Worm (Caenorhabditis elegans) whole organism, late embryonic: Measurements from ENCODE around the gene C23G10.5.
A peak's percentile ranks its signal among the peaks of the same experiment; 100 is the strongest.

Source experiments
- C08G9.2 ChIP-seq: sonication (generic microtip); optimal IDR thresholded peaks from 2 replicates; lab custom pipeline; 2016; ENCODE audit warnings: mild to moderate bottlenecking, missing genetic modification characterization, moderate library complexity, missing compliant biosample characterization
- K02D7.2 ChIP-seq: sonication (generic microtip); optimal IDR thresholded peaks from 2 replicates; lab custom pipeline; 2017; ENCODE audit warnings: mild to moderate bottlenecking, missing genetic modification characterization, missing compliant biosample characterization
- Y22D7AL.16 ChIP-seq: sonication (generic microtip); optimal IDR thresholded peaks from 2 replicates; lab custom pipeline; 2016; ENCODE audit warnings: missing genetic modification characterization, missing compliant biosample characterization
- ahr-1 ChIP-seq: sonication (generic microtip); optimal IDR thresholded peaks from 2 replicates; lab custom pipeline; 2016; ENCODE audit warnings: missing genetic modification characterization, missing compliant biosample characterization
- ama-1 ChIP-seq: fragments of 150-350 bp; optimal IDR thresholded peaks from 2 replicates; lab custom pipeline; 2014
- ceh-18 ChIP-seq: sonication (generic microtip); optimal IDR thresholded peaks from 2 replicates; lab custom pipeline; 2016; ENCODE audit warnings: missing genetic modification characterization, missing compliant biosample characterization
- ceh-22 ChIP-seq: sonication (generic microtip); optimal IDR thresholded peaks from 2 replicates; lab custom pipeline; 2017; ENCODE audit warnings: missing biosample characterization, missing genetic modification characterization
- ceh-30 ChIP-seq: fragments of 150-350 bp; optimal IDR thresholded peaks from 2 replicates; lab custom pipeline; 2014; ENCODE audit warnings: missing biosample characterization, missing genetic modification characterization
- ceh-31 ChIP-seq: sonication (generic microtip); optimal IDR thresholded peaks from 2 replicates; lab custom pipeline; 2016; ENCODE audit warnings: missing genetic modification characterization, missing compliant biosample characterization
- ceh-34 ChIP-seq: sonication (generic microtip); optimal IDR thresholded peaks from 2 replicates; lab custom pipeline; 2016; ENCODE audit warnings: mild to moderate bottlenecking, missing genetic modification characterization, missing compliant biosample characterization
- ceh-48 ChIP-seq: sonication (generic microtip); optimal IDR thresholded peaks from 2 replicates; lab custom pipeline; 2016; ENCODE audit warnings: missing genetic modification characterization, inconsistent platforms, missing compliant biosample characterization
- ceh-6 ChIP-seq: fragments of 200-800 bp; sonication (Bioruptor generic); optimal IDR thresholded peaks from 2 replicates; lab custom pipeline; 2018; ENCODE audit warnings: mild to moderate bottlenecking, missing genetic modification characterization, missing compliant biosample characterization
- ceh-9 ChIP-seq: sonication (generic microtip); optimal IDR thresholded peaks from 2 replicates; lab custom pipeline; 2016; ENCODE audit warnings: mild to moderate bottlenecking, missing genetic modification characterization, inconsistent platforms, missing compliant biosample characterization
- dmd-4 ChIP-seq: sonication (generic microtip); optimal IDR thresholded peaks from 2 replicates; lab custom pipeline; 2016; ENCODE audit warnings: borderline replicate concordance, missing genetic modification characterization, missing compliant biosample characterization
- elt-2 ChIP-seq: sonication (generic microtip); optimal IDR thresholded peaks from 2 replicates; lab custom pipeline; 2016; ENCODE audit warnings: missing genetic modification reagents, missing genetic modification characterization, missing compliant biosample characterization
- elt-4 ChIP-seq: sonication (generic microtip); optimal IDR thresholded peaks from 2 replicates; lab custom pipeline; 2016; ENCODE audit warnings: missing genetic modification characterization, missing compliant biosample characterization
- ets-4 ChIP-seq: sonication (generic microtip); optimal IDR thresholded peaks from 2 replicates; lab custom pipeline; 2016; ENCODE audit warnings: missing genetic modification characterization, missing compliant biosample characterization
- gmeb-2 ChIP-seq: sonication (generic microtip); optimal IDR thresholded peaks from 2 replicates; lab custom pipeline; 2016; ENCODE audit warnings: missing genetic modification characterization, inconsistent platforms, missing compliant biosample characterization
- hlh-30 ChIP-seq: sonication (generic microtip); optimal IDR thresholded peaks from 2 replicates; lab custom pipeline; 2017; ENCODE audit warnings: antibody characterized with exemption, missing genetic modification characterization, missing compliant biosample characterization; ENCODE audit not compliant: insufficient read depth
- lim-6 ChIP-seq: sonication (generic microtip); optimal IDR thresholded peaks from 2 replicates; lab custom pipeline; 2016; ENCODE audit warnings: missing genetic modification characterization, missing compliant biosample characterization
- nfya-1 ChIP-seq: sonication (generic microtip); optimal IDR thresholded peaks from 2 replicates; lab custom pipeline; 2017; ENCODE audit warnings: missing genetic modification characterization, mild to moderate bottlenecking, missing compliant biosample characterization, antibody characterized with exemption, moderate library complexity
- nhr-11 ChIP-seq: fragments of 150-350 bp; optimal IDR thresholded peaks from 2 replicates; lab custom pipeline; 2014; ENCODE audit warnings: missing biosample characterization, missing genetic modification characterization
- nhr-232 ChIP-seq: sonication (generic microtip); optimal IDR thresholded peaks from 2 replicates; lab custom pipeline; 2016; ENCODE audit warnings: missing genetic modification characterization, missing compliant biosample characterization
- ref-2 ChIP-seq: sonication (generic microtip); optimal IDR thresholded peaks from 2 replicates; lab custom pipeline; 2016; ENCODE audit warnings: missing genetic modification characterization, missing compliant biosample characterization
- rnt-1 ChIP-seq: sonication (generic microtip); optimal IDR thresholded peaks from 2 replicates; lab custom pipeline; 2016; ENCODE audit warnings: missing genetic modification characterization, missing compliant biosample characterization
- sdc-2 ChIP-seq: sonication (generic microtip); optimal IDR thresholded peaks from 2 replicates; lab custom pipeline; 2016; ENCODE audit warnings: missing genotype, missing genetic modification characterization, missing compliant biosample characterization
- sox-2 ChIP-seq: fragments of 200-800 bp; sonication (Bioruptor generic); IDR thresholded peaks from 2 replicates; pipeline ENCODE4 v1.3.6; 2022; ENCODE audit warnings: missing genetic modification reagents, missing genetic modification characterization, missing compliant biosample characterization
- tbx-2 ChIP-seq: sonication (generic microtip); optimal IDR thresholded peaks from 2 replicates; lab custom pipeline; 2016; ENCODE audit warnings: missing genetic modification characterization, missing compliant biosample characterization
- tbx-7 ChIP-seq: sonication (generic microtip); optimal IDR thresholded peaks from 2 replicates; lab custom pipeline; 2016; ENCODE audit warnings: missing genotype, missing genetic modification characterization, missing compliant biosample characterization
- ttx-3 ChIP-seq: sonication (generic microtip); optimal IDR thresholded peaks from 2 replicates; lab custom pipeline; 2016; ENCODE audit warnings: missing genetic modification reagents, missing genetic modification characterization, missing compliant biosample characterization
- unc-42 ChIP-seq: sonication (generic microtip); optimal IDR thresholded peaks from 2 replicates; lab custom pipeline; 2016; ENCODE audit warnings: missing genotype, missing genetic modification characterization, missing compliant biosample characterization
- unc-55 ChIP-seq: sonication (generic microtip); optimal IDR thresholded peaks from 2 replicates; lab custom pipeline; 2017; ENCODE audit warnings: missing biosample characterization, missing genetic modification reagents, missing genetic modification characterization
- unc-86 ChIP-seq: sonication (generic microtip); optimal IDR thresholded peaks from 2 replicates; lab custom pipeline; 2016; ENCODE audit warnings: missing genetic modification characterization, missing compliant biosample characterization

C23G10.5 gene

ce11 chrIII:6198378-6199234 lies 7.7 kb downstream of the C23G10.5 start, which contains the start of the genes C23G10.7 and rpn-2:
Gene C23G10.7, minus strand, starts transcription at chrIII:6198414.
Gene rpn-2, plus strand, starts transcription at chrIII:6199184.
- peak; percentile 10 for TF ChIP-seq unc-42
- TF ChIP-seq rnt-1 (tag; lab: Kevin White, UChicago): peak; percentile 40
- TF ChIP-seq nfya-1 (tag; lab: Kevin White, UChicago): peak; percentile 17
- TF ChIP-seq ceh-6 (GFP tag; lab: Kevin White, UChicago): no peak
- TF ChIP-seq dmd-4 (tag; lab: Kevin White, UChicago): no peak
- peak; percentile 23 for TF ChIP-seq ceh-48 (tag; lab: Kevin White, UChicago)

ce11 chrIII:6201325-6201724 lies 10.4 kb downstream of the C23G10.5 start:
- TF ChIP-seq unc-86 (tag; lab: Kevin White, UChicago) (no peak), lim-6 (tag; lab: Kevin White, UChicago) (no peak)

DNA sequence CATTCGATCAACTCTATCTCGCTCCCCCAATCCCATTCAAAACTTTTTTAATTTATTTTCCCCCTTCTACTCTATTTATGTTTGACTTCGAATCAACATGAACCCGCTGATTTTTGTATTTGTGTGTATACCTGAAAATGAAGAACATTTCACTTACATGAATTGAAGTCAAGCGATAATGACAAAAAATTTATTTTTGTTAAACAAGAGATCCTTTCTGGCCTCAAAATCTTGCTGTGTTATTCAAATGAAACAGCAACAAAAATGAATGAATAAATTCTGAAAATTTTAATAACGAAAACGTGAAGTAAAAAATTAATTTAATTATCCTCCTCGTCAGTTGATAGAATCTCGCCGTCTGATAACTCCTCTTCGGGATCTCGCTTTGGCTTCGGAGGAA lies 11.5 kb downstream of the C23G10.5 start:
- TF ChIP-seq unc-86 (tag; lab: Kevin White, UChicago) (no peak), dmd-4 (tag; lab: Kevin White, UChicago) (no peak), ceh-30 (tag; lab: Kevin White, UChicago) (no peak), elt-4 (tag; lab: Kevin White, UChicago) (no peak), ahr-1 (tag; lab: Kevin White, UChicago) (no peak), sox-2 (GFP tag; lab: Robert Waterston, UW) (no peak), ama-1 (lab: Kevin White, UChicago) (no peak), ceh-22 (tag; lab: Kevin White, UChicago) (no peak), Y22D7AL.16 (tag; lab: Kevin White, UChicago) (no peak), ttx-3 (tag; lab: Kevin White, UChicago) (no peak), ceh-34 (tag; lab: Kevin White, UChicago) (no peak), gmeb-2 (tag; lab: Kevin White, UChicago) (no peak), ceh-9 (tag; lab: Kevin White, UChicago) (no peak), ref-2 (no peak), nhr-11 (no peak), C08G9.2 (tag; lab: Kevin White, UChicago) (no peak)

DNA sequence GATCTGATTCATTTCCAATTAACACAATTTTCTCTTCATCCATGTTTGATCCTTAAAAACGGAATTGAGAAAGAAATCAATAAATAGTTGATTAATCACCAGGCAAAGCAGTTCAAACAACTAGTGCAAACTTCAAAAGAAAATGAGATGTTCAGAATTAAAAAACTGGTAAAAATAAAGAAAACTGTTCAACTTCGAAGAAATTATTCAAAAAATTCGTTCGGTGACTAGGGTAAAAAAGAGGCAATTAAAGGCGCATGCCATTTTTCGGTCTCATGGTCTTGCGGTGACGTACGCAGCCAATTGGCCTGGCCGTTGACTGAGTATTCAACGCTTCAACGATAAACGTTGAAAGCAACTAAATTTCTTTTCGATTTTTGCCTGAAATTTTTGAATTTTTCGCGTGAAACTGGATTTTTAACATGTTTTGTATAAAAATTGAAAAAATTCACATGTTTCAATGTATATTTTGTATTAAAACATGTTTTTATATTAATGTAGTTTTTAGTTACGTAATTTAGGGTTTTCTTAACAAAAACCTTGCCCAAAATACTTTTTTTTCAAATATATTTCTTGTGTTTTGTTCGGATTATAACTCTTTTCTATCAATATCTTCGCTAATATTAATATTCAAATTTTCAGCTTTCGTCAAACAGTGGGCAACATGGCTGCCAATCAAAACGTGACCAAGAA lies 15.4 kb downstream of the C23G10.5 start, which contains the start of the genes sna-3 and rps-3:
sna-3 (minus strand) TSS at position 51 of the 693 bp plus-strand sequence.
rps-3 (plus strand) TSS at position 643 of the 693 bp plus-strand sequence.
- TF ChIP-seq K02D7.2: no peak
- TF ChIP-seq ceh-18 (tag; lab: Kevin White, UChicago): peak; percentile 33
- TF ChIP-seq ets-4: no peak
- no peak for TF ChIP-seq ceh-48 (tag; lab: Kevin White, UChicago)
- TF ChIP-seq tbx-2 (tag; lab: Kevin White, UChicago): peak; percentile 32
- TF ChIP-seq hlh-30 (tag; lab: Kevin White, UChicago): peak; percentile 81
- TF ChIP-seq elt-4 (tag; lab: Kevin White, UChicago): no peak
- TF ChIP-seq tbx-7 (tag; lab: Kevin White, UChicago): no peak
- TF ChIP-seq rnt-1 (tag; lab: Kevin White, UChicago): peak; percentile 63
- peak; percentile 16 for TF ChIP-seq unc-55 (GFP tag; lab: Kevin White, UChicago)
- TF ChIP-seq nhr-11: no peak
- no peak for TF ChIP-seq sdc-2 (tag; lab: Kevin White, UChicago)
- no peak for TF ChIP-seq nhr-232 (tag; lab: Kevin White, UChicago)
- TF ChIP-seq unc-42: peak; percentile 39
- TF ChIP-seq elt-2 (tag; lab: Kevin White, UChicago): peak; percentile 2
- TF ChIP-seq ceh-31 (tag; lab: Kevin White, UChicago): peak; percentile 78
- peak; percentile 82 for TF ChIP-seq nfya-1 (tag; lab: Kevin White, UChicago)
- TF ChIP-seq ahr-1 (tag; lab: Kevin White, UChicago): no peak
